Worm (Caenorhabditis elegans) whole organism, late embryonic: ENCODE results near the gene htas-1.

ENCODE experiments used
- C08G9.2 ChIP-seq: sonication (generic microtip); optimal IDR thresholded peaks from 2 replicates; lab custom pipeline; 2016; ENCODE audit warnings: mild to moderate bottlenecking, missing genetic modification characterization, moderate library complexity, missing compliant biosample characterization
- ahr-1 ChIP-seq: sonication (generic microtip); optimal IDR thresholded peaks from 2 replicates; lab custom pipeline; 2016; ENCODE audit warnings: missing genetic modification characterization, missing compliant biosample characterization
- ceh-14 ChIP-seq: sonication (generic microtip); optimal IDR thresholded peaks from 2 replicates; lab custom pipeline; 2016; ENCODE audit warnings: missing genotype, missing genetic modification characterization, missing compliant biosample characterization
- ceh-24 ChIP-seq: sonication (generic microtip); optimal IDR thresholded peaks from 2 replicates; lab custom pipeline; 2016; ENCODE audit warnings: mild to moderate bottlenecking, missing genetic modification characterization, missing compliant biosample characterization
- ceh-30 ChIP-seq: fragments of 150-350 bp; optimal IDR thresholded peaks from 2 replicates; lab custom pipeline; 2014; ENCODE audit warnings: missing biosample characterization, missing genetic modification characterization
- ceh-9 ChIP-seq: sonication (generic microtip); optimal IDR thresholded peaks from 2 replicates; lab custom pipeline; 2016; ENCODE audit warnings: mild to moderate bottlenecking, missing genetic modification characterization, inconsistent platforms, missing compliant biosample characterization
- dmd-4 ChIP-seq: sonication (generic microtip); optimal IDR thresholded peaks from 2 replicates; lab custom pipeline; 2016; ENCODE audit warnings: borderline replicate concordance, missing genetic modification characterization, missing compliant biosample characterization
- fax-1 ChIP-seq: sonication (generic microtip); optimal IDR thresholded peaks from 2 replicates; lab custom pipeline; 2016; ENCODE audit warnings: missing genotype, missing genetic modification characterization, missing compliant biosample characterization
- gmeb-2 ChIP-seq: sonication (generic microtip); optimal IDR thresholded peaks from 2 replicates; lab custom pipeline; 2016; ENCODE audit warnings: missing genetic modification characterization, inconsistent platforms, missing compliant biosample characterization
- lim-6 ChIP-seq: sonication (generic microtip); optimal IDR thresholded peaks from 2 replicates; lab custom pipeline; 2016; ENCODE audit warnings: missing genetic modification characterization, missing compliant biosample characterization
- nhr-11 ChIP-seq: fragments of 150-350 bp; optimal IDR thresholded peaks from 2 replicates; lab custom pipeline; 2014; ENCODE audit warnings: missing biosample characterization, missing genetic modification characterization
- npax-4 ChIP-seq: sonication (generic microtip); optimal IDR thresholded peaks from 2 replicates; lab custom pipeline; 2016; ENCODE audit warnings: missing genetic modification characterization, missing compliant biosample characterization
- pat-9 ChIP-seq: fragments of 200-800 bp; sonication (Bioruptor generic); optimal IDR thresholded peaks from 2 replicates; lab custom pipeline; 2018; ENCODE audit warnings: mild to moderate bottlenecking, missing genetic modification characterization, moderate library complexity, missing compliant biosample characterization
- pha-2 ChIP-seq: sonication (generic microtip); optimal IDR thresholded peaks from 2 replicates; lab custom pipeline; 2017; ENCODE audit warnings: mild to moderate bottlenecking, missing genetic modification characterization, missing compliant biosample characterization
- rnt-1 ChIP-seq: sonication (generic microtip); optimal IDR thresholded peaks from 2 replicates; lab custom pipeline; 2016; ENCODE audit warnings: missing genetic modification characterization, missing compliant biosample characterization
- sox-2 ChIP-seq: fragments of 200-800 bp; sonication (Bioruptor generic); IDR thresholded peaks from 2 replicates; pipeline ENCODE4 v1.3.6; 2022; ENCODE audit warnings: missing genetic modification reagents, missing genetic modification characterization, missing compliant biosample characterization
- tbx-2 ChIP-seq: sonication (generic microtip); optimal IDR thresholded peaks from 2 replicates; lab custom pipeline; 2016; ENCODE audit warnings: missing genetic modification characterization, missing compliant biosample characterization
- ttx-3 ChIP-seq: sonication (generic microtip); optimal IDR thresholded peaks from 2 replicates; lab custom pipeline; 2016; ENCODE audit warnings: missing genetic modification reagents, missing genetic modification characterization, missing compliant biosample characterization
- ztf-16 ChIP-seq: sonication (generic microtip); optimal IDR thresholded peaks from 2 replicates; lab custom pipeline; 2017; ENCODE audit warnings: missing genetic modification characterization, missing compliant biosample characterization

Gene htas-1

ce11 chrIV:9634848-9635247, 48.5 kb downstream of the htas-1 start, which contains the start of gene mca-1:
Gene mca-1 (minus strand): TSS chrIV:9634948.
- TF ChIP-seq ztf-16 (tag; lab: Kevin White, UChicago) (no peak), fax-1 (no peak), tbx-2 (tag; lab: Kevin White, UChicago) (no peak), C08G9.2 (tag; lab: Kevin White, UChicago) (no peak), ceh-24 (tag; lab: Kevin White, UChicago) (no peak), ceh-30 (no peak), ceh-14 (no peak), npax-4 (no peak), gmeb-2 (tag; lab: Kevin White, UChicago) (no peak), ceh-9 (no peak), lim-6 (tag; lab: Kevin White, UChicago) (no peak), rnt-1 (tag; lab: Kevin White, UChicago) (no peak)

ce11 chrIV:9633889-9634288, 49.4 kb downstream of the htas-1 start:
- TF ChIP-seq pat-9 (tag; lab: Kevin White, UChicago): no peak
- no peak for TF ChIP-seq dmd-4
- TF ChIP-seq pha-2 (tag; lab: Kevin White, UChicago): no peak
- no peak for TF ChIP-seq nhr-11 (tag; lab: Kevin White, UChicago)
- TF ChIP-seq sox-2 (GFP tag; lab: Robert Waterston, UW): no peak
- no peak for TF ChIP-seq ahr-1 (tag; lab: Kevin White, UChicago)
- no peak for TF ChIP-seq ttx-3 (tag; lab: Kevin White, UChicago)
